Fruit fly (Drosophila melanogaster) whole organism, embryonic: ENCODE data around the gene Abl.

Experiments used
- Blimp-1 ChIP-seq: fragments of 200-800 bp; sonication (Bioruptor generic); optimal IDR thresholded peaks from 3 replicates; lab custom pipeline; 2018; ENCODE audit warnings: missing biosample characterization, missing genetic modification characterization, mild to moderate bottlenecking, moderate library complexity, missing genetic modification reagents
- CG10274 ChIP-seq: fragments of 200-800 bp; sonication (Bioruptor generic); optimal IDR thresholded peaks from 3 replicates; lab custom pipeline; 2017; ENCODE audit warnings: missing biosample characterization, mild to moderate bottlenecking, missing genetic modification characterization
- CG10321 ChIP-seq: fragments of 200-800 bp; sonication (Bioruptor generic); IDR thresholded peaks from 2 replicates; pipeline ENCODE4 v1.3.6; 2022; ENCODE audit warnings: missing biosample characterization, missing genetic modification characterization
- CG11093 ChIP-seq: fragments of 200-800 bp; sonication (Bioruptor generic); IDR thresholded peaks from 3 replicates; pipeline ENCODE4 v1.3.6; 2022; ENCODE audit warnings: missing biosample characterization, missing genetic modification characterization
- CG16813 ChIP-seq: fragments of 200-800 bp; sonication (Bioruptor generic); IDR thresholded peaks from 3 replicates; pipeline ENCODE4 v1.3.6; 2022; ENCODE audit warnings: missing biosample characterization, missing genetic modification characterization; ENCODE audit not compliant: partially characterized antibody
- CG17568 ChIP-seq: fragments of 200-800 bp; sonication (Bioruptor generic); optimal IDR thresholded peaks from 2 replicates; lab custom pipeline; 2018; ENCODE audit warnings: missing biosample characterization, mild to moderate bottlenecking, missing genetic modification characterization, moderate library complexity
- CG18262 ChIP-seq: fragments of 200-800 bp; optimal IDR thresholded peaks from 3 replicates; lab custom pipeline; 2019; ENCODE audit warnings: missing biosample characterization, mild to moderate bottlenecking, missing genetic modification characterization, moderate library complexity
- CG2116 ChIP-seq: fragments of 200-800 bp; sonication (Bioruptor generic); optimal IDR thresholded peaks from 3 replicates; lab custom pipeline; 2018; ENCODE audit warnings: missing biosample characterization, mild to moderate bottlenecking, missing genetic modification characterization
- CG2712 ChIP-seq: fragments of 200-800 bp; optimal IDR thresholded peaks from 3 replicates; lab custom pipeline; 2019; ENCODE audit warnings: missing biosample characterization, mild to moderate bottlenecking, missing genetic modification characterization, moderate library complexity
- CG31441 ChIP-seq: fragments of 200-800 bp; sonication (Bioruptor generic); IDR thresholded peaks from 2 replicates; pipeline ENCODE4 v1.3.6; 2022; ENCODE audit warnings: missing biosample characterization, missing genetic modification characterization
- CG34224 ChIP-seq: fragments of 200-800 bp; sonication (Bioruptor generic); IDR thresholded peaks from 3 replicates; pipeline ENCODE4 v1.3.6; 2022; ENCODE audit warnings: missing biosample characterization, missing genetic modification characterization; ENCODE audit not compliant: partially characterized antibody
- CG4854 ChIP-seq: fragments of 200-800 bp; sonication (Bioruptor generic); optimal IDR thresholded peaks from 2 replicates; lab custom pipeline; 2016; ENCODE audit warnings: missing biosample characterization, missing genetic modification characterization, inconsistent platforms
- CG6854 ChIP-seq: fragments of 200-800 bp; sonication (Bioruptor generic); optimal IDR thresholded peaks from 3 replicates; lab custom pipeline; 2017; ENCODE audit warnings: missing biosample characterization, mild to moderate bottlenecking, missing genetic modification characterization
- CG7556 ChIP-seq: fragments of 200-800 bp; sonication (Bioruptor generic); optimal IDR thresholded peaks from 2 replicates; lab custom pipeline; 2017; ENCODE audit warnings: missing biosample characterization, mild to moderate bottlenecking, missing genetic modification characterization
- CG7963 ChIP-seq: fragments of 200-800 bp; sonication (Bioruptor generic); IDR thresholded peaks from 3 replicates; pipeline ENCODE4 v1.3.6; 2022; ENCODE audit warnings: missing biosample characterization, missing genetic modification characterization; ENCODE audit not compliant: partially characterized antibody
- CG7987 ChIP-seq: fragments of 200-800 bp; sonication (Bioruptor generic); optimal IDR thresholded peaks from 2 replicates; lab custom pipeline; 2018; ENCODE audit warnings: missing biosample characterization, mild to moderate bottlenecking, missing genetic modification characterization, moderate library complexity
- CG9437 ChIP-seq: fragments of 200-800 bp; sonication (Bioruptor generic); optimal IDR thresholded peaks from 2 replicates; lab custom pipeline; 2018; ENCODE audit warnings: missing biosample characterization, mild to moderate bottlenecking, missing genetic modification characterization
- CHES-1-like ChIP-seq: fragments of 200-800 bp; sonication (Bioruptor generic); optimal IDR thresholded peaks from 2 replicates; lab custom pipeline; 2016; ENCODE audit warnings: missing biosample characterization, missing genetic modification characterization
- CkIIα-i1 ChIP-seq: fragments of 200-800 bp; sonication (Bioruptor generic); IDR thresholded peaks from 2 replicates; pipeline ENCODE4 v1.3.6; 2022; ENCODE audit warnings: missing biosample characterization, missing genetic modification characterization
- Deaf1 ChIP-seq: fragments of 200-800 bp; optimal IDR thresholded peaks from 3 replicates; lab custom pipeline; 2019; ENCODE audit warnings: missing biosample characterization, mild to moderate bottlenecking, missing genetic modification characterization, moderate library complexity
- Dref ChIP-seq: fragments of 200-800 bp; sonication (Bioruptor generic); IDR thresholded peaks from 2 replicates; pipeline ENCODE4 v1.3.6; 2022; ENCODE audit warnings: missing biosample characterization, missing genetic modification characterization
- ERR ChIP-seq: fragments of 200-800 bp; sonication (Bioruptor generic); optimal IDR thresholded peaks from 2 replicates; lab custom pipeline; 2016; ENCODE audit warnings: missing biosample characterization, missing genetic modification characterization
- Ets65A ChIP-seq: fragments of 200-800 bp; sonication (Bioruptor generic); peaks from one replicate; lab custom pipeline; 2016; ENCODE audit warnings: missing biosample characterization, missing genetic modification characterization
- GATAe ChIP-seq: fragments of 200-800 bp; sonication (Bioruptor generic); conservative IDR thresholded peaks from 2 replicates; pipeline ENCODE4 v1.3.6; 2022; ENCODE audit warnings: missing biosample characterization, missing genetic modification characterization
- HLH4C ChIP-seq: fragments of 200-800 bp; sonication (Bioruptor generic); IDR thresholded peaks from 3 replicates; pipeline ENCODE4 v1.3.6; 2022; ENCODE audit warnings: missing biosample characterization, missing genetic modification characterization; ENCODE audit not compliant: partially characterized antibody
- Hand ChIP-seq: fragments of 200-800 bp; sonication (Bioruptor generic); optimal IDR thresholded peaks from 2 replicates; lab custom pipeline; 2017; ENCODE audit warnings: mild to moderate bottlenecking, missing biosample characterization, missing genetic modification reagents, missing genetic modification characterization
- Hr39 ChIP-seq: fragments of >200 bp; optimal IDR thresholded peaks from 2 replicates; lab custom pipeline; 2017
- Jarid2 ChIP-seq: fragments of 200-800 bp; sonication (Bioruptor generic); optimal IDR thresholded peaks from 3 replicates; lab custom pipeline; 2017; ENCODE audit warnings: mild to moderate bottlenecking, missing biosample characterization, missing genetic modification reagents, missing genetic modification characterization
- MESR4 ChIP-seq: fragments of 200-800 bp; sonication (Bioruptor generic); optimal IDR thresholded peaks from 2 replicates; lab custom pipeline; 2018; ENCODE audit warnings: missing biosample characterization, mild to moderate bottlenecking, missing genetic modification characterization, moderate library complexity
- Meics ChIP-seq: fragments of 200-800 bp; sonication (Bioruptor generic); optimal IDR thresholded peaks from 2 replicates; lab custom pipeline; 2017; ENCODE audit warnings: missing biosample characterization, mild to moderate bottlenecking, missing genetic modification characterization
- Mes4 ChIP-seq: fragments of 200-800 bp; sonication (Bioruptor generic); optimal IDR thresholded peaks from 2 replicates; lab custom pipeline; 2016; ENCODE audit warnings: missing biosample characterization, missing genetic modification characterization
- Nf-YC ChIP-seq: fragments of 200-800 bp; optimal IDR thresholded peaks from 3 replicates; lab custom pipeline; 2019; ENCODE audit warnings: missing biosample characterization, mild to moderate bottlenecking, missing genetic modification characterization, moderate library complexity
- Sox100B ChIP-seq: fragments of 200-800 bp; sonication (Bioruptor generic); optimal IDR thresholded peaks from 3 replicates; lab custom pipeline; 2018; ENCODE audit warnings: missing biosample characterization, mild to moderate bottlenecking, missing genetic modification characterization
- Tbp ChIP-seq: fragments of >200 bp; optimal IDR thresholded peaks from 2 replicates; lab custom pipeline; 2018; ENCODE audit warnings: missing biosample characterization, missing genetic modification characterization
- Trl ChIP-seq, 3 experiments: fragments of >200 bp in 2 of 3; fragments of 200-800 bp in 1 of 3; sonication (Bioruptor generic) in 1 of 3; optimal IDR thresholded peaks; 2 replicates in 1 of 3; 3 replicates in 2 of 3; lab custom pipeline; 2016 to 2017; ENCODE audit warnings: missing biosample characterization in 1 of 3, missing genetic modification characterization in 1 of 3
- Xrp1 ChIP-seq: fragments of 200-800 bp; sonication (Bioruptor generic); IDR thresholded peaks from 2 replicates; pipeline ENCODE4 v1.3.6; 2022; ENCODE audit warnings: missing biosample characterization, missing genetic modification characterization
- chn ChIP-seq: fragments of 200-800 bp; sonication (Bioruptor generic); optimal IDR thresholded peaks from 2 replicates; lab custom pipeline; 2016; ENCODE audit warnings: missing biosample characterization, missing genetic modification characterization
- crol ChIP-seq: fragments of 200-800 bp; sonication (Bioruptor generic); IDR thresholded peaks from 2 replicates; pipeline ENCODE4 v1.3.6; 2022; ENCODE audit warnings: missing biosample characterization, missing genetic modification characterization
- dati ChIP-seq: fragments of 200-800 bp; sonication (Bioruptor generic); IDR thresholded peaks from 2 replicates; pipeline ENCODE4 v1.3.6; 2022; ENCODE audit warnings: missing biosample characterization, missing genetic modification characterization
- dm ChIP-seq: fragments of 200-800 bp; sonication (Bioruptor generic); optimal IDR thresholded peaks from 3 replicates; lab custom pipeline; 2016; ENCODE audit warnings: missing biosample characterization, missing genetic modification characterization
- dmrt99B ChIP-seq: fragments of 200-800 bp; sonication (Bioruptor generic); optimal IDR thresholded peaks from 2 replicates; lab custom pipeline; 2018; ENCODE audit warnings: missing biosample characterization, mild to moderate bottlenecking, missing genetic modification characterization, moderate library complexity
- fu2 ChIP-seq: fragments of 200-800 bp; sonication (Bioruptor generic); optimal IDR thresholded peaks from 2 replicates; lab custom pipeline; 2016; ENCODE audit warnings: missing biosample characterization, missing genetic modification characterization
- ham ChIP-seq: fragments of 200-800 bp; sonication (Bioruptor generic); IDR thresholded peaks from 2 replicates; pipeline ENCODE4 v1.3.6; 2022; ENCODE audit warnings: missing biosample characterization, missing genetic modification characterization
- hb ChIP-seq: fragments of 200-800 bp; sonication (Bioruptor generic); IDR thresholded peaks from 3 replicates; pipeline ENCODE4 v1.3.6; 2022; ENCODE audit warnings: missing biosample characterization, missing genetic modification characterization; ENCODE audit not compliant: partially characterized antibody
- luna ChIP-seq: fragments of 200-800 bp; sonication (Bioruptor generic); optimal IDR thresholded peaks from 2 replicates; lab custom pipeline; 2016; ENCODE audit warnings: missing biosample characterization, missing genetic modification characterization
- peb ChIP-seq: fragments of 200-800 bp; sonication (Bioruptor generic); IDR thresholded peaks from 2 replicates; pipeline ENCODE4 v1.3.6; 2022; ENCODE audit warnings: missing biosample characterization, missing genetic modification characterization
- scrt ChIP-seq: fragments of 200-800 bp; sonication (Bioruptor generic); optimal IDR thresholded peaks from 2 replicates; lab custom pipeline; 2018; ENCODE audit warnings: missing biosample characterization, mild to moderate bottlenecking, missing genetic modification characterization, moderate library complexity
- sens ChIP-seq: fragments of 200-800 bp; sonication (Bioruptor generic); peaks from one replicate; lab custom pipeline; 2016; ENCODE audit warnings: missing biosample characterization, missing genetic modification characterization
- slp2 ChIP-seq: fragments of 200-800 bp; sonication (Bioruptor generic); optimal IDR thresholded peaks from 2 replicates; lab custom pipeline; 2016; ENCODE audit warnings: missing biosample characterization, missing genetic modification characterization
- stc ChIP-seq: fragments of 200-800 bp; sonication (Bioruptor generic); IDR thresholded peaks from 2 replicates; pipeline ENCODE4 v1.3.6; 2022; ENCODE audit warnings: missing biosample characterization, missing genetic modification characterization
- vfl ChIP-seq: fragments of 200-800 bp; sonication (Bioruptor generic); optimal IDR thresholded peaks from 2 replicates; lab custom pipeline; 2016; ENCODE audit warnings: missing biosample characterization, missing genetic modification characterization

Gene Abl

DNA sequence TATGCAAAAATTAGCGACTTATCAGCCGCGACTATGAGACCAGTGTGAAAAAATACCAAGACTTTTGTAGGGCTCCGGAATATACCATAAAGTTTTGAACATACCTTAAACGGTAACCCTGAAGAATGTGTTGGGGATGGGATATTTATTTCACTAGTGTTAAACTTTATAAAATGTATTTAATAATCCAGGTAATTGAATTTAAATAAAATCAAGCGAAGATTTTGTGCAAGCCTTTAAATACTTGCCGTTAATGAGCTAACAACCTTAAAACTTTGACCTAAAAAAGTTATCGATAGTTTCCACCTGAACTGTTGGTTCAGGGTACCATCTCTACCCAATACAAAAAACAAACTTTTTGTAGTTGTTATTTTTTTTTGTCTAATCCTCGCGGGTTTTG lies 35.5 kb downstream of the Abl start, which contains the start of gene CG4101 (continued):
- TF ChIP-seq fu2 (peak; percentile 78), Dref (GFP tag; lab: Robert Waterston, UW) (peak; percentile 64), scrt (peak; percentile 43), CG34224 (GFP tag; lab: Robert Waterston, UW) (peak; percentile 87), dati (no peak), CG7987 (GFP tag; lab: Kevin White, UChicago) (peak; percentile 53), Deaf1 (tag; lab: Kevin White, UChicago) (peak; percentile 31), GATAe (no peak), Trl (optimal IDR thresholded peaks at IDR 0.05; lab: Kevin White, UChicago) (no peak), Trl (GFP tag; optimal IDR thresholded peaks at IDR 0.05; lab: Kevin White, UChicago) (peak; percentile 82), Tbp (GFP tag; lab: Kevin White, UChicago) (no peak), Meics (GFP tag; lab: Kevin White, UChicago) (peak; percentile 69), CG18262 (peak; percentile 70), CG4854 (GFP tag; lab: Kevin White, UChicago) (peak; percentile 65), CG7963 (no peak), CG7556 (GFP tag; lab: Kevin White, UChicago) (peak; percentile 53), Xrp1 (peak; percentile 85), dmrt99B (tag; lab: Kevin White, UChicago) (peak; percentile 72), HLH4C (GFP tag; lab: Robert Waterston, UW) (peak; percentile 71), Ets65A (GFP tag; lab: Kevin White, UChicago) (peak; percentile 96), sens (peak; percentile 98), CG10321 (GFP tag; lab: Robert Waterston, UW) (0 out of 2 replicates have a peak, but pooled peaks have one; percentile 38), luna (peak; percentile 77), stc (GFP tag; lab: Robert Waterston, UW) (0 out of 2 replicates have a peak, but pooled peaks have one; percentile 28), Hand (GFP tag; lab: Kevin White, UChicago) (no peak), CHES-1-like (GFP tag; lab: Kevin White, UChicago) (peak; percentile 83), CG2712 (peak; percentile 87), ERR (no peak), Blimp-1 (GFP tag; lab: Kevin White, UChicago) (peak; percentile 71), Sox100B (GFP tag; lab: Kevin White, UChicago) (peak; percentile 64), CG16813 (GFP tag; lab: Robert Waterston, UW) (peak; percentile 75), vfl (GFP tag; lab: Kevin White, UChicago) (peak; percentile 81), CG11093 (peak; percentile 68; the same call in 2 of the 3 replicates), dm (peak; percentile 27), MESR4 (GFP tag; lab: Kevin White, UChicago) (no peak), ham (GFP tag; lab: Robert Waterston, UW) (peak; percentile 39; the same call in 1 of the 2 replicates), Nf-YC (tag; lab: Kevin White, UChicago) (peak; percentile 75), CG17568 (peak; percentile 74), Mes4 (peak; percentile 54), crol (GFP tag; lab: Robert Waterston, UW) (no peak), CG6854 (GFP tag; lab: Kevin White, UChicago) (peak; percentile 30), peb (GFP tag; lab: Robert Waterston, UW) (peak; percentile 55), CG10274 (GFP tag; lab: Kevin White, UChicago) (no peak), CG9437 (peak; percentile 37), CG31441 (GFP tag; lab: Robert Waterston, UW) (peak; percentile 65), slp2 (peak; percentile 66), CkIIα-i1 (GFP tag; lab: Robert Waterston, UW) (no peak), hb (no peak; the same call in 2 of the 3 replicates), chn (GFP tag; lab: Kevin White, UChicago) (peak; percentile 82), CG2116 (peak; percentile 79), Hr39 (lab: Kevin White, UChicago) (no peak), Jarid2 (GFP tag; lab: Kevin White, UChicago) (no peak)
